Worm (Caenorhabditis elegans): Measurements from ENCODE around the gene ZK792.12.

ce11 chrIV:11665010-11665409 is 28.6 kb upstream of the ZK792.12 start, which contains the start of gene ZK809.9:
- TF ChIP-seq nhr-12 (tag; optimal IDR thresholded peaks at IDR 0.05) (no peak), elt-3 (tag; optimal IDR thresholded peaks at IDR 0.05) (no peak), nhr-237 (tag; optimal IDR thresholded peaks at IDR 0.05) (no peak), pha-4 (tag; optimal IDR thresholded peaks at IDR 0.05) (no peak), ceh-83 (GFP tag; optimal IDR thresholded peaks at IDR 0.05) (no peak), elt-1 (tag; optimal IDR thresholded peaks at IDR 0.05; ENCODE audit: borderline replicate concordance, insufficient read depth) (no peak), bed-3 (GFP tag; optimal IDR thresholded peaks at IDR 0.05) (no peak), nhr-2 (tag; optimal IDR thresholded peaks at IDR 0.05) (no peak), zip-8 (tag; optimal IDR thresholded peaks at IDR 0.05) (no peak), lin-13 (tag; optimal IDR thresholded peaks at IDR 0.05) (no peak), blmp-1 (tag; optimal IDR thresholded peaks at IDR 0.05) (no peak), unc-62 (GFP tag; optimal IDR thresholded peaks at IDR 0.05) (no peak), mep-1 (tag; optimal IDR thresholded peaks at IDR 0.05) (no peak), mab-5 (tag; optimal IDR thresholded peaks at IDR 0.05) (no peak)

All from whole organism, mixed stage, embryonic.